Worm (Caenorhabditis elegans) whole organism, L1 larva: ENCODE data around the gene spp-24.

Experiments
- C04F5.9 ChIP-seq: sonication (generic microtip); optimal IDR thresholded peaks from 2 replicates; lab custom pipeline; 2016; ENCODE audit warnings: missing genetic modification characterization, missing compliant biosample characterization
- C16A3.4 ChIP-seq: fragments of 150-350 bp; optimal IDR thresholded peaks from 2 replicates; lab custom pipeline; 2014; ENCODE audit warnings: missing biosample characterization, missing genetic modification characterization
- F16B12.6 ChIP-seq: fragments of 150-350 bp; optimal IDR thresholded peaks from 2 replicates; lab custom pipeline; 2014; ENCODE audit warnings: missing biosample characterization, missing genetic modification characterization
- aha-1 ChIP-seq: fragments of 150-350 bp; optimal IDR thresholded peaks from 2 replicates; lab custom pipeline; 2014; ENCODE audit warnings: missing biosample characterization, missing genetic modification characterization
- alr-1 ChIP-seq: fragments of 200-800 bp; sonication (Bioruptor generic); optimal IDR thresholded peaks from 2 replicates; lab custom pipeline; 2018; ENCODE audit warnings: borderline replicate concordance, mild to moderate bottlenecking, missing genetic modification characterization, missing compliant biosample characterization
- blmp-1 ChIP-seq: fragments of 150-350 bp; optimal IDR thresholded peaks from 2 replicates; lab custom pipeline; 2014; ENCODE audit warnings: missing biosample characterization, missing genetic modification characterization
- ceh-90 ChIP-seq: sonication (generic microtip); optimal IDR thresholded peaks from 2 replicates; lab custom pipeline; 2016; ENCODE audit warnings: missing genetic modification characterization, missing compliant biosample characterization
- ces-1 ChIP-seq: fragments of 150-350 bp; optimal IDR thresholded peaks from 2 replicates; lab custom pipeline; 2014; ENCODE audit warnings: missing biosample characterization, missing genetic modification reagents, missing genetic modification characterization
- dpl-1 ChIP-seq, 3 experiments: fragments of 150-350 bp in 2 of 3; sonication (generic microtip) in 1 of 3; optimal IDR thresholded peaks; 2 replicates each; lab custom pipeline; 2014 to 2017; ENCODE audit warnings: missing biosample characterization in 3 of 3, missing genetic modification characterization in 3 of 3, missing genetic modification reagents in 3 of 3
- dsc-1 ChIP-seq: sonication (generic microtip); optimal IDR thresholded peaks from 2 replicates; lab custom pipeline; 2016; ENCODE audit warnings: mild to moderate bottlenecking, missing genetic modification characterization, missing compliant biosample characterization
- efl-3 ChIP-seq: fragments of 200-800 bp; sonication (Bioruptor generic); optimal IDR thresholded peaks from 2 replicates; lab custom pipeline; 2018; ENCODE audit warnings: mild to moderate bottlenecking, missing genetic modification characterization, missing compliant biosample characterization
- egl-13 ChIP-seq: sonication (generic microtip); optimal IDR thresholded peaks from 2 replicates; lab custom pipeline; 2016; ENCODE audit warnings: missing genotype, missing genetic modification reagents, missing genetic modification characterization, missing compliant biosample characterization
- egl-27 ChIP-seq, 2 experiments: fragments of 150-350 bp in 1 of 2; sonication (generic microtip); optimal IDR thresholded peaks; 3 replicates each; lab custom pipeline; 2017 to 2018; ENCODE audit warnings: missing biosample characterization in 2 of 2, missing genetic modification characterization in 2 of 2, missing genetic modification reagents in 2 of 2
- fkh-10 ChIP-seq: sonication (generic microtip); optimal IDR thresholded peaks from 2 replicates; lab custom pipeline; 2017; ENCODE audit warnings: missing biosample characterization, missing genetic modification reagents, missing genetic modification characterization
- fkh-4 ChIP-seq: sonication (generic microtip); optimal IDR thresholded peaks from 2 replicates; lab custom pipeline; 2016; ENCODE audit warnings: missing compliant biosample characterization, missing genetic modification characterization, borderline replicate concordance
- fkh-8 ChIP-seq: sonication (generic microtip); optimal IDR thresholded peaks from 2 replicates; lab custom pipeline; 2016; ENCODE audit warnings: mild to moderate bottlenecking, missing genetic modification characterization, missing compliant biosample characterization
- fos-1 ChIP-seq: fragments of 150-350 bp; optimal IDR thresholded peaks from 2 replicates; lab custom pipeline; 2014; ENCODE audit warnings: missing biosample characterization, missing genetic modification characterization
- hlh-17 ChIP-seq: fragments of 200-800 bp; sonication (Bioruptor generic); optimal IDR thresholded peaks from 2 replicates; lab custom pipeline; 2018; ENCODE audit warnings: missing genetic modification characterization, mild to moderate bottlenecking, missing compliant biosample characterization, moderate library complexity, borderline replicate concordance
- hlh-4 ChIP-seq: sonication (generic microtip); optimal IDR thresholded peaks from 2 replicates; lab custom pipeline; 2016; ENCODE audit warnings: mild to moderate bottlenecking, missing genetic modification characterization, missing compliant biosample characterization
- hpl-2 ChIP-seq: fragments of 150-350 bp; optimal IDR thresholded peaks from 2 replicates; lab custom pipeline; 2014; ENCODE audit warnings: missing biosample characterization, missing genetic modification reagents, missing genetic modification characterization
- irx-1 ChIP-seq: sonication (generic microtip); optimal IDR thresholded peaks from 2 replicates; lab custom pipeline; 2016; ENCODE audit warnings: missing genetic modification characterization, missing compliant biosample characterization
- jun-1 ChIP-seq: fragments of 150-350 bp; optimal IDR thresholded peaks from 2 replicates; lab custom pipeline; 2014; ENCODE audit warnings: missing biosample characterization, missing genetic modification reagents, missing genetic modification characterization
- lin-15B ChIP-seq: fragments of 150-350 bp; sonication (generic microtip); optimal IDR thresholded peaks from 3 replicates; lab custom pipeline; 2014; ENCODE audit warnings: missing biosample characterization, missing genetic modification characterization
- lin-35 ChIP-seq, 2 experiments: fragments of 150-350 bp; optimal IDR thresholded peaks; 2 replicates each; lab custom pipeline; 2014; ENCODE audit warnings: missing biosample characterization in 2 of 2, missing genetic modification characterization in 2 of 2, missing genetic modification reagents in 2 of 2
- lin-39 ChIP-seq: fragments of 150-350 bp; optimal IDR thresholded peaks from 2 replicates; lab custom pipeline; 2014; ENCODE audit warnings: missing biosample characterization, missing genetic modification reagents, missing genetic modification characterization
- lir-3 ChIP-seq: sonication (generic microtip); optimal IDR thresholded peaks from 2 replicates; lab custom pipeline; 2016; ENCODE audit warnings: mild to moderate bottlenecking, missing genetic modification characterization, moderate library complexity, missing compliant biosample characterization; ENCODE audit not compliant: poor library complexity
- mab-9 ChIP-seq: fragments of 200-800 bp; sonication (Bioruptor generic); IDR thresholded peaks from 2 replicates; pipeline ENCODE4 v1.3.6; 2022; ENCODE audit warnings: missing genetic modification reagents, missing genetic modification characterization, missing compliant biosample characterization
- mep-1 ChIP-seq: fragments of 150-350 bp; optimal IDR thresholded peaks from 2 replicates; lab custom pipeline; 2014; ENCODE audit warnings: missing biosample characterization, missing genetic modification characterization
- nhr-11 ChIP-seq: fragments of 150-350 bp; optimal IDR thresholded peaks from 2 replicates; lab custom pipeline; 2014; ENCODE audit warnings: missing biosample characterization, missing genetic modification characterization
- nhr-12 ChIP-seq: sonication (generic microtip); optimal IDR thresholded peaks from 2 replicates; lab custom pipeline; 2017; ENCODE audit warnings: missing biosample characterization, missing genetic modification characterization
- nhr-20 ChIP-seq: sonication (generic microtip); optimal IDR thresholded peaks from 2 replicates; lab custom pipeline; 2016; ENCODE audit warnings: mild to moderate bottlenecking, missing genetic modification characterization, missing compliant biosample characterization
- nhr-28 ChIP-seq: fragments of 150-350 bp; optimal IDR thresholded peaks from 2 replicates; lab custom pipeline; 2014; ENCODE audit warnings: missing biosample characterization, missing genetic modification characterization
- nhr-76 ChIP-seq: sonication (generic microtip); optimal IDR thresholded peaks from 2 replicates; lab custom pipeline; 2017; ENCODE audit warnings: missing biosample characterization, missing genetic modification characterization
- nhr-77 ChIP-seq: fragments of 150-350 bp; optimal IDR thresholded peaks from 2 replicates; lab custom pipeline; 2014; ENCODE audit warnings: missing biosample characterization, missing genetic modification characterization
- nhr-85 ChIP-seq: sonication (generic microtip); peaks from one replicate; lab custom pipeline; 2016; ENCODE audit warnings: missing genetic modification characterization, inconsistent platforms, missing compliant biosample characterization
- nhr-90 ChIP-seq: sonication (generic microtip); optimal IDR thresholded peaks from 2 replicates; lab custom pipeline; 2016; ENCODE audit warnings: mild to moderate bottlenecking, missing genetic modification characterization, missing compliant biosample characterization; ENCODE audit not compliant: poor library complexity
- pag-3 ChIP-seq: sonication (generic microtip); optimal IDR thresholded peaks from 2 replicates; lab custom pipeline; 2017; ENCODE audit warnings: missing genetic modification characterization, mild to moderate bottlenecking, missing compliant biosample characterization, antibody characterized with exemption, borderline replicate concordance; ENCODE audit not compliant: insufficient read depth
- pax-3 ChIP-seq: fragments of 200-800 bp; sonication (Bioruptor generic); optimal IDR thresholded peaks from 2 replicates; lab custom pipeline; 2018; ENCODE audit warnings: mild to moderate bottlenecking, missing genetic modification characterization, moderate library complexity, missing compliant biosample characterization
- pqm-1 ChIP-seq: sonication (generic microtip); optimal IDR thresholded peaks from 3 replicates; lab custom pipeline; 2017; ENCODE audit warnings: missing biosample characterization, missing genetic modification characterization
- rnt-1 ChIP-seq: sonication (generic microtip); optimal IDR thresholded peaks from 2 replicates; lab custom pipeline; 2016; ENCODE audit warnings: mild to moderate bottlenecking, missing genetic modification characterization, moderate library complexity, missing compliant biosample characterization
- snpc-4 ChIP-seq: fragments of 150-350 bp; optimal IDR thresholded peaks from 2 replicates; lab custom pipeline; 2014; ENCODE audit warnings: missing biosample characterization, missing genetic modification characterization
- sup-37 ChIP-seq: fragments of 200-800 bp; sonication (Bioruptor generic); optimal IDR thresholded peaks from 2 replicates; lab custom pipeline; 2018; ENCODE audit warnings: mild to moderate bottlenecking, missing genetic modification characterization, missing compliant biosample characterization
- swsn-7 ChIP-seq: sonication (generic microtip); optimal IDR thresholded peaks from 2 replicates; lab custom pipeline; 2016; ENCODE audit warnings: missing genetic modification characterization, missing compliant biosample characterization
- tbx-2 ChIP-seq: sonication (generic microtip); optimal IDR thresholded peaks from 2 replicates; lab custom pipeline; 2016; ENCODE audit warnings: missing genetic modification characterization, missing compliant biosample characterization
- unc-130 ChIP-seq: fragments of 150-350 bp; optimal IDR thresholded peaks from 2 replicates; lab custom pipeline; 2017; ENCODE audit warnings: missing biosample characterization, missing genetic modification characterization, inconsistent platforms
- unc-30 ChIP-seq: sonication (generic microtip); optimal IDR thresholded peaks from 2 replicates; lab custom pipeline; 2017; ENCODE audit warnings: missing biosample characterization, missing genetic modification characterization
- unc-98 ChIP-seq: fragments of 200-800 bp; sonication (Bioruptor generic); IDR thresholded peaks from 2 replicates; pipeline ENCODE4 v1.3.6; 2022; ENCODE audit warnings: missing genetic modification characterization, missing compliant biosample characterization
- ztf-11 ChIP-seq, 2 experiments: sonication (generic microtip); optimal IDR thresholded peaks; 2 replicates each; lab custom pipeline; 2016 to 2017; ENCODE audit warnings: missing genetic modification characterization in 2 of 2, missing biosample characterization in 1 of 2, missing compliant biosample characterization in 1 of 2
- ztf-4 ChIP-seq: fragments of 150-350 bp; optimal IDR thresholded peaks from 2 replicates; lab custom pipeline; 2014; ENCODE audit warnings: missing biosample characterization, missing genetic modification characterization

The spp-24 gene

ce11 chrII:18787-19186, 20.6 kb downstream of the spp-24 start (continued):
- TF ChIP-seq lir-3 (tag; lab: Kevin White, UChicago) (no peak), dsc-1 (tag; lab: Kevin White, UChicago) (peak; percentile 54), nhr-28 (tag; lab: Kevin White, UChicago) (no peak), unc-30 (tag; lab: Kevin White, UChicago) (no peak), nhr-90 (tag; lab: Kevin White, UChicago) (peak; percentile 65), swsn-7 (tag; lab: Kevin White, UChicago) (peak; percentile 73), snpc-4 (peak; percentile 30), C04F5.9 (tag; lab: Kevin White, UChicago) (peak; percentile 43), hlh-17 (GFP tag; lab: Kevin White, UChicago) (no peak), ceh-90 (tag; lab: Kevin White, UChicago) (no peak), pax-3 (no peak), dpl-1 (GFP tag; optimal IDR thresholded peaks at IDR 0.05; lab: Kevin White, UChicago) (peak; percentile 48 to 63 (median 53)), C16A3.4 (tag; lab: Kevin White, UChicago) (peak; percentile 52), egl-27 (tag; optimal IDR thresholded peaks at IDR 0.05; lab: Kevin White, UChicago) (peak in 1 of 2 experiments; percentile 17), nhr-11 (tag; lab: Kevin White, UChicago) (no peak), alr-1 (tag; lab: Kevin White, UChicago) (no peak), fos-1 (peak; percentile 17), mab-9 (GFP tag; lab: Robert Waterston, UW) (no peak), mep-1 (tag; lab: Kevin White, UChicago) (peak; percentile 76), ztf-4 (tag; lab: Kevin White, UChicago) (no peak), rnt-1 (peak; percentile 64), nhr-85 (tag; lab: Kevin White, UChicago) (peak; percentile 78), efl-3 (no peak), tbx-2 (tag; lab: Kevin White, UChicago) (peak; percentile 68), hpl-2 (GFP tag; lab: Kevin White, UChicago) (no peak), unc-98 (GFP tag; lab: Robert Waterston, UW) (no peak), lin-35 (GFP tag; optimal IDR thresholded peaks at IDR 0.05; lab: Kevin White, UChicago) (peak; percentile 77 to 80), nhr-77 (tag; lab: Kevin White, UChicago) (peak; percentile 22), lin-15B (tag; lab: Kevin White, UChicago) (peak; percentile 5), fkh-8 (tag; lab: Kevin White, UChicago) (peak; percentile 83), unc-130 (tag; lab: Kevin White, UChicago) (no peak), nhr-76 (tag; lab: Kevin White, UChicago) (no peak), F16B12.6 (tag; lab: Kevin White, UChicago) (peak; percentile 44), blmp-1 (tag; lab: Kevin White, UChicago) (peak; percentile 56), jun-1 (peak; percentile 61), nhr-20 (tag; lab: Kevin White, UChicago) (peak; percentile 71), ztf-11 (tag; optimal IDR thresholded peaks at IDR 0.05; lab: Kevin White, UChicago) (peak in 1 of 2 experiments; percentile 41), pqm-1 (no peak)

ce11 chrII:12685-13084, 26.7 kb downstream of the spp-24 start, which contains the start of gene best-3:
TSS of gene best-3 (plus strand) at chrII:12985.
- TF ChIP-seq lin-39 = no peak

- no peak for TF ChIP-seq sup-37 (GFP tag; lab: Kevin White, UChicago)
- TF ChIP-seq C16A3.4 (tag; lab: Kevin White, UChicago) = no peak
- no peak for TF ChIP-seq egl-13 (tag; lab: Kevin White, UChicago)
- no peak for TF ChIP-seq aha-1 (tag; lab: Kevin White, UChicago)
- no peak for TF ChIP-seq blmp-1 (tag; lab: Kevin White, UChicago)
- TF ChIP-seq nhr-28 (tag; lab: Kevin White, UChicago) = no peak
- TF ChIP-seq pag-3 (tag; lab: Kevin White, UChicago) = no peak
- TF ChIP-seq irx-1 = no peak
- no peak for TF ChIP-seq nhr-12 (tag; lab: Kevin White, UChicago)
- no peak for TF ChIP-seq ceh-90 (tag; lab: Kevin White, UChicago)
- TF ChIP-seq ces-1 = no peak
- no peak for TF ChIP-seq fkh-4
- TF ChIP-seq hlh-4 (tag; lab: Kevin White, UChicago) = no peak
- TF ChIP-seq dpl-1 (GFP tag; optimal IDR thresholded peaks at IDR 0.05; lab: Kevin White, UChicago) = no peak
- TF ChIP-seq fkh-10 (GFP tag; lab: Kevin White, UChicago) = no peak
- no peak for TF ChIP-seq F16B12.6 (tag; lab: Kevin White, UChicago)
Observed at ce11 chrII:11783-12182, 27.6 kb downstream of the spp-24 start, which contains the start of gene best-4. TSS of gene best-4 (minus strand) at chrII:11883.
